Worm (Caenorhabditis elegans) whole organism, L3 larva: Measurements from ENCODE around the gene F09C12.2.

ENCODE experiments used
- ama-1 ChIP-seq: fragments of 150-350 bp; optimal IDR thresholded peaks from 2 replicates; lab custom pipeline; 2018
- ceh-9 ChIP-seq: sonication (generic microtip); optimal IDR thresholded peaks from 2 replicates; lab custom pipeline; 2018; ENCODE audit warnings: missing biosample characterization, missing genetic modification characterization
- lin-15B ChIP-seq: fragments of 150-350 bp; optimal IDR thresholded peaks from 2 replicates; lab custom pipeline; 2014; ENCODE audit warnings: missing biosample characterization, missing genetic modification characterization
- nfya-1 ChIP-seq: sonication (generic microtip); optimal IDR thresholded peaks from 2 replicates; lab custom pipeline; 2017; ENCODE audit warnings: missing genetic modification characterization, mild to moderate bottlenecking, missing compliant biosample characterization, antibody characterized with exemption, moderate library complexity; ENCODE audit not compliant: insufficient read depth
- nhr-23 ChIP-seq: fragments of 150-350 bp; optimal IDR thresholded peaks from 2 replicates; lab custom pipeline; 2014; ENCODE audit warnings: missing biosample characterization, missing genetic modification reagents, missing genetic modification characterization
- nhr-28 ChIP-seq: fragments of 150-350 bp; optimal IDR thresholded peaks from 2 replicates; lab custom pipeline; 2014; ENCODE audit warnings: missing biosample characterization, missing genetic modification characterization
- pha-4 ChIP-seq: fragments of 150-350 bp; optimal IDR thresholded peaks from 2 replicates; lab custom pipeline; 2014; ENCODE audit warnings: missing biosample characterization, missing genetic modification reagents, missing genetic modification characterization
- skn-1 ChIP-seq: fragments of 150-350 bp; optimal IDR thresholded peaks from 2 replicates; lab custom pipeline; 2014; ENCODE audit warnings: missing biosample characterization, missing genetic modification characterization
- unc-62 ChIP-seq: fragments of 150-350 bp; sonication (generic microtip); optimal IDR thresholded peaks from 4 replicates; lab custom pipeline; 2014; ENCODE audit warnings: missing biosample characterization, missing genetic modification reagents, missing genetic modification characterization
- zag-1 ChIP-seq: fragments of 150-350 bp; optimal IDR thresholded peaks from 2 replicates; lab custom pipeline; 2014; ENCODE audit warnings: missing biosample characterization, missing genetic modification characterization
- ztf-4 ChIP-seq: fragments of 150-350 bp; optimal IDR thresholded peaks from 2 replicates; lab custom pipeline; 2014; ENCODE audit warnings: missing biosample characterization, missing genetic modification characterization

ce11 chrII:5156983-5157382 is 47.2 kb downstream of the F09C12.2 start, which contains the start of gene msp-45:
- no peak for TF ChIP-seq ztf-4
- no peak for TF ChIP-seq nhr-28 (tag; lab: Kevin White, UChicago)
- TF ChIP-seq zag-1 (tag; lab: Kevin White, UChicago): no peak
- no peak for TF ChIP-seq nhr-23 (tag; lab: Kevin White, UChicago)
- TF ChIP-seq unc-62 (GFP tag; lab: Kevin White, UChicago): no peak
- TF ChIP-seq ama-1 (lab: Kevin White, UChicago): no peak
- TF ChIP-seq lin-15B (tag; lab: Kevin White, UChicago): no peak
- TF ChIP-seq nfya-1: no peak
- no peak for TF ChIP-seq pha-4
- no peak for TF ChIP-seq ceh-9
- no peak for TF ChIP-seq skn-1 (tag; lab: Kevin White, UChicago)
